Worm (Caenorhabditis elegans): ENCODE results near the gene H10D18.5.

DNA sequence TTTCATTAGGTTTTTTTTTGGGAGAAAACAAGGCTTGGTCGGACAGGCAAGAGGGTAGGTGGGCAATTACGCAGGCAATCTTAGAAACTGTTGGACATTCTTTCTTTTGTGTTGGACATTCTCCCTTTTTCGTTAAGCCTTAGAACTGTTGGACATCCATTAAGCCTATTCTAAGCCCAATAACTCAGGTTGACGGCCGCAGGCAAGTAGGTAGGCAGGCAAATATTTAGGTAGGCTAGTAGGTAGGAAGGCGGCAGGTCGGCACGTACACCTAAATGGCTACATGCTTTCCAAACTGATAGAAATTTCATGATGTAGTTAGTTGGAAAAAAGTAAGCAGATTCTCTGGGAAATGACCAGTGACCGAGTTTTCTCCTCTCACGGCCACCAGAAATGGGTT, 587 bp upstream of the H10D18.5 start:
- TF ChIP-seq nhr-28 (tag; optimal IDR thresholded peaks at IDR 0.05), result no peak
- no peak for TF ChIP-seq flh-1 (GFP tag; optimal IDR thresholded peaks at IDR 0.05)
- no peak for TF ChIP-seq sem-2 (GFP tag; optimal IDR thresholded peaks at IDR 0.05)
- TF ChIP-seq lin-13 (tag; optimal IDR thresholded peaks at IDR 0.05), result no peak
- no peak for TF ChIP-seq unc-62 (GFP tag; optimal IDR thresholded peaks at IDR 0.05)
- no peak for TF ChIP-seq lin-32 (GFP tag; optimal IDR thresholded peaks at IDR 0.05)
- no peak for TF ChIP-seq ztf-11 (tag; optimal IDR thresholded peaks at IDR 0.05)
